Worm (Caenorhabditis elegans) whole organism, mixed stage, embryonic: Measurements from ENCODE around the gene F23B12.7.

Experiments used
- M03D4.4 ChIP-seq: sonication (generic microtip); optimal IDR thresholded peaks from 2 replicates; lab custom pipeline; 2017; ENCODE audit warnings: mild to moderate bottlenecking, missing genetic modification characterization, missing compliant biosample characterization
- bed-3 ChIP-seq: fragments of 200-800 bp; sonication (Bioruptor generic); optimal IDR thresholded peaks from 3 replicates; lab custom pipeline; 2018; ENCODE audit warnings: mild to moderate bottlenecking, missing genetic modification characterization, moderate library complexity, missing compliant biosample characterization
- ceh-39 ChIP-seq: fragments of 150-350 bp; optimal IDR thresholded peaks from 2 replicates; lab custom pipeline; 2014; ENCODE audit warnings: missing biosample characterization, missing genetic modification characterization
- ceh-43 ChIP-seq: fragments of 200-800 bp; sonication (Bioruptor generic); optimal IDR thresholded peaks from 2 replicates; lab custom pipeline; 2018; ENCODE audit warnings: mild to moderate bottlenecking, missing genetic modification characterization, moderate library complexity, missing compliant biosample characterization
- ces-1 ChIP-seq: fragments of 150-350 bp; optimal IDR thresholded peaks from 2 replicates; lab custom pipeline; 2014; ENCODE audit warnings: missing biosample characterization, missing genetic modification reagents, missing genetic modification characterization
- cnd-1 ChIP-seq: fragments of 200-800 bp; sonication (Bioruptor generic); optimal IDR thresholded peaks from 2 replicates; lab custom pipeline; 2018; ENCODE audit warnings: mild to moderate bottlenecking, missing genetic modification characterization, missing compliant biosample characterization
- drap-1 ChIP-seq: fragments of 200-800 bp; sonication (Bioruptor generic); optimal IDR thresholded peaks from 3 replicates; lab custom pipeline; 2018; ENCODE audit warnings: mild to moderate bottlenecking, missing genetic modification characterization, missing compliant biosample characterization
- elt-3 ChIP-seq: fragments of 150-350 bp; optimal IDR thresholded peaks from 2 replicates; lab custom pipeline; 2014; ENCODE audit warnings: missing biosample characterization, missing genetic modification characterization
- flh-1 ChIP-seq: fragments of 200-800 bp; sonication (Bioruptor generic); optimal IDR thresholded peaks from 2 replicates; lab custom pipeline; 2018; ENCODE audit warnings: mild to moderate bottlenecking, missing genetic modification characterization, moderate library complexity, missing compliant biosample characterization
- hlh-1 ChIP-seq: fragments of 150-350 bp; optimal IDR thresholded peaks from 2 replicates; lab custom pipeline; 2014; ENCODE audit warnings: missing biosample characterization, missing genetic modification reagents, missing genetic modification characterization
- lin-13 ChIP-seq: fragments of 150-350 bp; optimal IDR thresholded peaks from 2 replicates; lab custom pipeline; 2014; ENCODE audit warnings: missing biosample characterization, missing genetic modification characterization
- lin-32 ChIP-seq: fragments of 200-800 bp; sonication (Bioruptor generic); optimal IDR thresholded peaks from 2 replicates; lab custom pipeline; 2018; ENCODE audit warnings: mild to moderate bottlenecking, missing genetic modification characterization, missing compliant biosample characterization
- lsy-2 ChIP-seq: fragments of 150-350 bp; optimal IDR thresholded peaks from 2 replicates; lab custom pipeline; 2014; ENCODE audit warnings: missing biosample characterization, missing genetic modification characterization
- mab-5 ChIP-seq: fragments of 150-350 bp; optimal IDR thresholded peaks from 2 replicates; lab custom pipeline; 2014; ENCODE audit warnings: missing biosample characterization, missing genetic modification characterization
- mep-1 ChIP-seq: fragments of 150-350 bp; optimal IDR thresholded peaks from 2 replicates; lab custom pipeline; 2017; ENCODE audit warnings: missing biosample characterization, missing genetic modification reagents, missing genetic modification characterization, inconsistent platforms
- mls-2 ChIP-seq: sonication (generic microtip); optimal IDR thresholded peaks from 2 replicates; lab custom pipeline; 2016; ENCODE audit warnings: mild to moderate bottlenecking, missing genetic modification characterization, moderate library complexity, missing compliant biosample characterization
- nhr-12 ChIP-seq: fragments of 150-350 bp; optimal IDR thresholded peaks from 2 replicates; lab custom pipeline; 2014; ENCODE audit warnings: missing biosample characterization, missing genetic modification characterization
- nhr-2 ChIP-seq: fragments of 150-350 bp; optimal IDR thresholded peaks from 2 replicates; lab custom pipeline; 2014; ENCODE audit warnings: missing biosample characterization, missing genetic modification characterization
- nhr-237 ChIP-seq: fragments of 150-350 bp; optimal IDR thresholded peaks from 2 replicates; lab custom pipeline; 2014; ENCODE audit warnings: missing biosample characterization, missing genetic modification characterization
- nhr-28 ChIP-seq: fragments of 150-350 bp; optimal IDR thresholded peaks from 2 replicates; lab custom pipeline; 2014; ENCODE audit warnings: missing biosample characterization, missing genetic modification characterization
- nhr-76 ChIP-seq: sonication (generic microtip); optimal IDR thresholded peaks from 2 replicates; lab custom pipeline; 2017; ENCODE audit warnings: missing biosample characterization, missing genetic modification characterization
- pha-4 ChIP-seq: fragments of 150-350 bp; optimal IDR thresholded peaks from 2 replicates; lab custom pipeline; 2018; ENCODE audit warnings: missing biosample characterization, missing genetic modification reagents, missing genetic modification characterization
- sem-2 ChIP-seq: fragments of 200-800 bp; sonication (Bioruptor generic); optimal IDR thresholded peaks from 2 replicates; lab custom pipeline; 2018; ENCODE audit warnings: mild to moderate bottlenecking, missing genetic modification characterization, missing compliant biosample characterization
- tbx-8 ChIP-seq: fragments of 200-800 bp; sonication (Bioruptor generic); optimal IDR thresholded peaks from 2 replicates; lab custom pipeline; 2018; ENCODE audit warnings: mild to moderate bottlenecking, missing genetic modification characterization, moderate library complexity, missing compliant biosample characterization
- unc-120 ChIP-seq: sonication (generic microtip); optimal IDR thresholded peaks from 2 replicates; lab custom pipeline; 2017; ENCODE audit warnings: missing genetic modification characterization, missing compliant biosample characterization; ENCODE audit not compliant: poor library complexity, severe bottlenecking
- unc-39 ChIP-seq: fragments of 150-350 bp; optimal IDR thresholded peaks from 2 replicates; lab custom pipeline; 2014; ENCODE audit warnings: missing biosample characterization, missing genetic modification characterization
- zip-8 ChIP-seq: fragments of 150-350 bp; optimal IDR thresholded peaks from 2 replicates; lab custom pipeline; 2014; ENCODE audit warnings: missing biosample characterization, missing genetic modification characterization
- ztf-11 ChIP-seq: fragments of 150-350 bp; optimal IDR thresholded peaks from 2 replicates; lab custom pipeline; 2014; ENCODE audit warnings: missing biosample characterization, missing genetic modification characterization

The F23B12.7 gene

ce11 chrV:14438099-14438739 is 11.3 kb upstream of the F23B12.7 start:
- TF ChIP-seq nhr-12 (no peak), lin-32 (GFP tag; lab: Kevin White, UChicago) (peak; percentile 97), pha-4 (tag; lab: Kevin White, UChicago) (no peak), nhr-2 (tag; lab: Kevin White, UChicago) (peak; percentile 17), zip-8 (no peak), ces-1 (no peak)

- no peak for TF ChIP-seq lin-32 (GFP tag; lab: Kevin White, UChicago)
- no peak for TF ChIP-seq nhr-28 (tag; lab: Kevin White, UChicago)
- no peak for TF ChIP-seq mls-2 (tag; lab: Kevin White, UChicago)
- no peak for TF ChIP-seq mep-1 (tag; lab: Kevin White, UChicago)
- TF ChIP-seq bed-3 (GFP tag; lab: Kevin White, UChicago), result no peak
- no peak for TF ChIP-seq tbx-8 (GFP tag; lab: Kevin White, UChicago)
- TF ChIP-seq nhr-237 (tag; lab: Kevin White, UChicago), result no peak
- TF ChIP-seq elt-3 (tag; lab: Kevin White, UChicago), result no peak
- no peak for TF ChIP-seq mab-5 (tag; lab: Kevin White, UChicago)
- TF ChIP-seq ceh-39 (tag; lab: Kevin White, UChicago), result no peak
- TF ChIP-seq nhr-12, result no peak
- TF ChIP-seq hlh-1 (tag; lab: Kevin White, UChicago), result no peak
- TF ChIP-seq cnd-1 (tag; lab: Kevin White, UChicago), result no peak
- TF ChIP-seq ces-1, result no peak
- TF ChIP-seq pha-4 (tag; lab: Kevin White, UChicago), result no peak
- TF ChIP-seq nhr-76, result no peak
- no peak for TF ChIP-seq nhr-2 (tag; lab: Kevin White, UChicago)
- no peak for TF ChIP-seq zip-8
- no peak for TF ChIP-seq lin-13
- no peak for TF ChIP-seq sem-2
- TF ChIP-seq, all 35 proteins: peak for 0
Observed at ce11 chrV:14439236-14439635, 10.3 kb upstream of the F23B12.7 start.

DNA sequence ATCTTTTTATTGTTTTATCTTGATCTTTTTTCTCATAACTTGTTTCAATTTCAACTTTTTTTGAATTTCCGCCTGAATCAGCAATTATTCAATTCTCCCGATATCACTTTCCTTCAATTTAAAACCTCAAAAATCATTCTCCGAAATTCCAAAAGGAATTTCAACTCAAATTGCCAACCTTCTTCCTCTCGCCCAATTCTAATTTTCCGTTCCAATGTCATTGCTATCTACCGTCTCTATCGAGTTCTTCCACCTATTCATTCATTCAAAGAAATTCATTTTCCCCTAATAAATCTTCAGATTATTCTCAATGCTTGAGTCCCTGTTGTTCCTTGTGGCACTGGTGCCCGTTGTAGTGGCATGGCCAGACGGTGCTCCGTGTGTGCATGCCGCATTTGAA is 8.7 kb upstream of the F23B12.7 start, which contains the start of gene F23B12.4:
Gene F23B12.4 (plus strand): TSS at position 301 of the 400 bp plus-strand sequence.
- TF ChIP-seq unc-39, result no peak
- no peak for TF ChIP-seq ces-1
- TF ChIP-seq M03D4.4 (tag; lab: Kevin White, UChicago), result no peak
- no peak for TF ChIP-seq drap-1 (GFP tag; lab: Kevin White, UChicago)
- TF ChIP-seq lsy-2, result no peak
- no peak for TF ChIP-seq nhr-237 (tag; lab: Kevin White, UChicago)
- TF ChIP-seq ceh-39 (tag; lab: Kevin White, UChicago), result no peak
- no peak for TF ChIP-seq ceh-43 (GFP tag; lab: Kevin White, UChicago)
- no peak for TF ChIP-seq nhr-2 (tag; lab: Kevin White, UChicago)
- TF ChIP-seq bed-3 (GFP tag; lab: Kevin White, UChicago), result no peak
- TF ChIP-seq mep-1 (tag; lab: Kevin White, UChicago), result no peak

DNA sequence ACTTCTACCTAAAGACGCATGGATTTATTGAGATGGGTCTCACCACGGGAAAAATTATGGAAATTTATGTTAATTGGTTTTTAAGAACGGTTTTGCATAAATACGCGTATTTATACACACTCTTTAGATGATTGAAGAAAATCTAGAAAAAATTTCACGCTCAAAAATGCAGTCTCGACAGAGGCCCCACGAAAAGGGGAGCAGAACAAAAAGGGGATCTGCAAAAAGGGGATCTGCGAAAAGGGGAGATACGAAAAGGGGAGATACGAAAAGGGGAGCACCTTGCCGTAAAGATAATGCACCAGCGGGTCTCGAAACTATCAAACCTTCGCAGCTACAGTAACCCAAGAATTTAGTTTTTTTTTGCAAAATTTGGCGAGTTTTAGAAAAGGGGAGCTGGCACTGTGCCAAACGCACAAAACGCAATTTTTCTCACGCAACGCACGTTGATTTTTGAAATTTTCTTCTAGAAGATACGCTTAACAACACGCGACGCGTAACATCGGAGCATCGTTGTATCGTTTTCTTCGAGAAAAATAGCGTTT is 6.0 kb upstream of the F23B12.7 start:
- TF ChIP-seq cnd-1 (tag; lab: Kevin White, UChicago), result peak; percentile 16

DNA sequence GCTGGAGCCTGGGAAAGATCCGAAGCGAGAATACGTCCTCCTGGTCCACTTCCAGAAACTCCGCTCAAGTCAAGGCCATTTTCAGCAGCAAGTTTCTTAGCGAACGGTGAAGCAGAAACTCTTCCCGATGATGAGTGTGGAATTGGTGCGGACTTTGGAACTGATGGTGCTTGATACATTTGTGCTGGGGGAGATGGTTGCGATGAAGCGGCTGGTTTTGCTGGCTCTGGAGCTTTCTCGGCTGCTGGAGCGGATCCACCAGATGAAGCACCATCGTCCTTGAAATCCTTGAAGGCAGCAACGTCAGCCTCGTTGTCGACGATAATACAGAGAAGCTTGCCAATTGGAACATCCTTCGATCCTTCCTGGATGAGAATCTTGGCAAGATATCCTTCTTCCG is 3.0 kb upstream of the F23B12.7 start:
- TF ChIP-seq drap-1 (GFP tag; lab: Kevin White, UChicago) (no peak), mls-2 (tag; lab: Kevin White, UChicago) (no peak), ceh-39 (tag; lab: Kevin White, UChicago) (no peak), flh-1 (GFP tag; lab: Kevin White, UChicago) (no peak), lin-13 (no peak), nhr-2 (tag; lab: Kevin White, UChicago) (no peak), ceh-43 (GFP tag; lab: Kevin White, UChicago) (no peak), lin-32 (GFP tag; lab: Kevin White, UChicago) (no peak), mab-5 (tag; lab: Kevin White, UChicago) (no peak), unc-120 (tag; lab: Kevin White, UChicago) (no peak), mep-1 (tag; lab: Kevin White, UChicago) (no peak), tbx-8 (GFP tag; lab: Kevin White, UChicago) (no peak), ztf-11 (tag; lab: Kevin White, UChicago) (no peak), elt-3 (tag; lab: Kevin White, UChicago) (no peak), lsy-2 (no peak)
